Worm (Caenorhabditis elegans): ENCODE data around the gene T05D4.2.

Gene T05D4.2

ce11 chrIII:13549960-13550359 is 12.9 kb downstream of the T05D4.2 start (continued):
- TF ChIP-seq lim-7 (GFP tag; IDR thresholded peaks at IDR 0.05) = no peak
- no peak for TF ChIP-seq nhr-48 (tag; optimal IDR thresholded peaks at IDR 0.05)
- TF ChIP-seq ceh-82 (tag; optimal IDR thresholded peaks at IDR 0.05) = no peak
- no peak for TF ChIP-seq madf-5 (GFP tag; IDR thresholded peaks at IDR 0.05)
- TF ChIP-seq attf-4 (tag; optimal IDR thresholded peaks at IDR 0.05) = no peak
- no peak for TF ChIP-seq snpc-4 (tag; optimal IDR thresholded peaks at IDR 0.05)
- no peak for TF ChIP-seq ceh-44 (GFP tag; IDR thresholded peaks at IDR 0.05)
- no peak for TF ChIP-seq mxl-3 (GFP tag; optimal IDR thresholded peaks at IDR 0.05)
- TF ChIP-seq F37D6.2 (tag; optimal IDR thresholded peaks at IDR 0.05) = no peak
- no peak for TF ChIP-seq jun-1 (tag; optimal IDR thresholded peaks at IDR 0.05)
- no peak for TF ChIP-seq daf-19 (GFP tag; conservative IDR thresholded peaks at IDR 0.05)
- TF ChIP-seq zip-2 (tag; optimal IDR thresholded peaks at IDR 0.05) = no peak
- TF ChIP-seq egl-27 (tag; optimal IDR thresholded peaks at IDR 0.05) = no peak
- TF ChIP-seq hlh-30 (tag; optimal IDR thresholded peaks at IDR 0.05; ENCODE audit: insufficient read depth) = peak; percentile 68
- TF ChIP-seq mdt-29 (GFP tag; IDR thresholded peaks at IDR 0.05) = 0 out of 2 replicates have a peak, but pooled peaks have one; percentile 32

ce11 chrIII:13548982-13549381 is 13.9 kb downstream of the T05D4.2 start, which contains the start of gene mmad-1:
TSS of gene mmad-1 (minus strand) at chrIII:13549005.
- TF ChIP-seq spr-1 (tag; optimal IDR thresholded peaks at IDR 0.05) (no peak), dve-1 (tag; optimal IDR thresholded peaks at IDR 0.05; ENCODE audit: insufficient read depth) (peak; percentile 84), hmg-1.1 (GFP tag; IDR thresholded peaks at IDR 0.05) (peak; percentile 54), lsy-2 (tag; optimal IDR thresholded peaks at IDR 0.05) (peak; percentile 19 to 64), gei-8 (GFP tag; optimal IDR thresholded peaks at IDR 0.05) (no peak), unc-62 (GFP tag; optimal IDR thresholded peaks at IDR 0.05 in 1 of 2) (peak in 1 of 2 experiments; percentile 46), unc-62 (tag; optimal IDR thresholded peaks at IDR 0.05) (no peak), dmd-6 (GFP tag; IDR thresholded peaks at IDR 0.05) (peak; percentile 78), aly-2 (tag; optimal IDR thresholded peaks at IDR 0.05) (no peak), lim-7 (GFP tag; IDR thresholded peaks at IDR 0.05) (no peak), nhr-6 (tag; optimal IDR thresholded peaks at IDR 0.05) (peak; percentile 59), mdt-29 (GFP tag; IDR thresholded peaks at IDR 0.05) (peak; percentile 44; the same call in 1 of the 2 replicates), ztf-11 (tag; optimal IDR thresholded peaks at IDR 0.05) (no peak), nhr-28 (tag; optimal IDR thresholded peaks at IDR 0.05) (peak; percentile 58), mdl-1 (tag; optimal IDR thresholded peaks at IDR 0.05) (peak in 1 of 2 experiments; percentile 62), hlh-30 (tag; optimal IDR thresholded peaks at IDR 0.05; ENCODE audit: insufficient read depth) (peak; percentile 84), php-3 (GFP tag; IDR thresholded peaks at IDR 0.05) (peak; percentile 63; the same call in 1 of the 2 replicates), zfp-3 (GFP tag; conservative IDR thresholded peaks at IDR 0.05) (0 out of 2 replicates have a peak, but pooled peaks have one; percentile 35), ctbp-1 (GFP tag; IDR thresholded peaks at IDR 0.05) (0 out of 2 replicates have a peak, but pooled peaks have one; percentile 55), nhr-102 (tag; optimal IDR thresholded peaks at IDR 0.05) (peak; percentile 44), mxl-3 (GFP tag; optimal IDR thresholded peaks at IDR 0.05) (peak; percentile 6), mes-2 (tag; optimal IDR thresholded peaks at IDR 0.05; ENCODE audit: poor library complexity, severe bottlenecking) (peak; percentile 43), ceh-20 (GFP tag; IDR thresholded peaks at IDR 0.05) (0 out of 2 replicates have a peak, but pooled peaks have one; percentile 17), lin-1 (GFP tag; IDR thresholded peaks at IDR 0.05) (no peak), daf-16 (GFP tag; optimal IDR thresholded peaks at IDR 0.05) (peak in 1 of 2 experiments; percentile 16), daf-16 (tag; optimal IDR thresholded peaks at IDR 0.05) (peak; percentile 87), ama-1 (optimal IDR thresholded peaks at IDR 0.05) (peak; percentile 31), nhr-11 (tag; optimal IDR thresholded peaks at IDR 0.05) (peak; percentile 36), mep-1 (tag; optimal IDR thresholded peaks at IDR 0.05) (peak; percentile 47), ztf-7 (tag; optimal IDR thresholded peaks at IDR 0.05) (peak; percentile 3), D1046.2 (GFP tag; IDR thresholded peaks at IDR 0.05) (no peak), hlh-11 (tag; optimal IDR thresholded peaks at IDR 0.05) (peak; percentile 87), Y105C5A.15 (GFP tag; IDR thresholded peaks at IDR 0.05) (no peak), hif-1 (tag; optimal IDR thresholded peaks at IDR 0.05) (peak in 1 of 2 experiments; percentile 76), nhr-10 (tag; optimal IDR thresholded peaks at IDR 0.05) (no peak), T20F7.1 (GFP tag; optimal IDR thresholded peaks at IDR 0.05) (no peak), arid-1 (GFP tag; conservative IDR thresholded peaks at IDR 0.05) (0 out of 2 replicates have a peak, but pooled peaks have one; percentile 16), ceh-44 (GFP tag; IDR thresholded peaks at IDR 0.05) (no peak), rbr-2 (tag; optimal IDR thresholded peaks at IDR 0.05) (peak; percentile 35)

Data from whole organism, L4 larva.